Fruit fly (Drosophila melanogaster) whole organism, embryonic: ENCODE data around the gene CG11839.

ENCODE experiments used
- CG10979 ChIP-seq: fragments of 200-800 bp; sonication (Bioruptor generic); optimal IDR thresholded peaks from 2 replicates; lab custom pipeline; 2018; ENCODE audit warnings: missing biosample characterization, mild to moderate bottlenecking, missing genetic modification characterization, moderate library complexity
- CG11456 ChIP-seq: fragments of 200-800 bp; sonication (Bioruptor generic); IDR thresholded peaks from 3 replicates; pipeline ENCODE4 v1.3.6; 2022; ENCODE audit warnings: missing biosample characterization, missing genetic modification characterization
- CG11723 ChIP-seq: fragments of 200-800 bp; sonication (Bioruptor generic); optimal IDR thresholded peaks from 2 replicates; lab custom pipeline; 2017; ENCODE audit warnings: missing biosample characterization, mild to moderate bottlenecking, missing genetic modification characterization
- CG12942 ChIP-seq: fragments of 200-800 bp; sonication (Bioruptor generic); optimal IDR thresholded peaks from 3 replicates; lab custom pipeline; 2016; ENCODE audit warnings: missing biosample characterization, missing genetic modification characterization
- CG13624 ChIP-seq: fragments of 200-800 bp; sonication (Bioruptor generic); optimal IDR thresholded peaks from 2 replicates; lab custom pipeline; 2016; ENCODE audit warnings: missing biosample characterization, missing genetic modification characterization
- CG13894 ChIP-seq: fragments of 200-800 bp; sonication (Bioruptor generic); optimal IDR thresholded peaks from 3 replicates; lab custom pipeline; 2018; ENCODE audit warnings: missing biosample characterization, mild to moderate bottlenecking, missing genetic modification characterization, moderate library complexity
- CG14441 ChIP-seq: fragments of 200-800 bp; sonication (Bioruptor generic); IDR thresholded peaks from 2 replicates; pipeline ENCODE4 v1.3.6; 2022; ENCODE audit warnings: missing biosample characterization, missing genetic modification characterization
- CG14710 ChIP-seq: fragments of 200-800 bp; sonication (Bioruptor generic); optimal IDR thresholded peaks from 3 replicates; lab custom pipeline; 2019; ENCODE audit warnings: missing biosample characterization, mild to moderate bottlenecking, missing genetic modification characterization, moderate library complexity
- CG14965 ChIP-seq: fragments of 200-800 bp; sonication (Bioruptor generic); optimal IDR thresholded peaks from 2 replicates; lab custom pipeline; 2016; ENCODE audit warnings: missing biosample characterization, missing genetic modification characterization, borderline replicate concordance
- CG15011 ChIP-seq: fragments of 200-800 bp; sonication (Bioruptor generic); optimal IDR thresholded peaks from 3 replicates; lab custom pipeline; 2018; ENCODE audit warnings: missing biosample characterization, mild to moderate bottlenecking, missing genetic modification characterization
- CG17912 ChIP-seq: fragments of 200-800 bp; sonication (Bioruptor generic); optimal IDR thresholded peaks from 2 replicates; lab custom pipeline; 2018; ENCODE audit warnings: missing biosample characterization, mild to moderate bottlenecking, missing genetic modification characterization
- CG18476 ChIP-seq: fragments of 200-800 bp; sonication (Bioruptor generic); optimal IDR thresholded peaks from 2 replicates; lab custom pipeline; 2016; ENCODE audit warnings: missing biosample characterization, mild to moderate bottlenecking, missing genetic modification characterization
- CG2889 ChIP-seq: fragments of 200-800 bp; sonication (Bioruptor generic); IDR thresholded peaks from 3 replicates; pipeline ENCODE4 v1.3.6; 2022; ENCODE audit warnings: missing biosample characterization, missing genetic modification characterization
- CG31224 ChIP-seq: fragments of 200-800 bp; sonication (Bioruptor generic); IDR thresholded peaks from 2 replicates; pipeline ENCODE4 v1.3.6; 2022; ENCODE audit warnings: missing biosample characterization, missing genetic modification characterization
- CG33213 ChIP-seq: fragments of 200-800 bp; sonication (Bioruptor generic); optimal IDR thresholded peaks from 3 replicates; lab custom pipeline; 2016; ENCODE audit warnings: missing biosample characterization, missing genetic modification characterization
- CG4617 ChIP-seq: fragments of 200-800 bp; sonication (Bioruptor generic); optimal IDR thresholded peaks from 3 replicates; lab custom pipeline; 2016; ENCODE audit warnings: missing biosample characterization, missing genetic modification characterization, borderline replicate concordance
- CG7271 ChIP-seq: fragments of 200-800 bp; sonication (Bioruptor generic); optimal IDR thresholded peaks from 2 replicates; lab custom pipeline; 2018; ENCODE audit warnings: missing biosample characterization, mild to moderate bottlenecking, missing genetic modification characterization, moderate library complexity
- CG7963 ChIP-seq: fragments of 200-800 bp; sonication (Bioruptor generic); IDR thresholded peaks from 3 replicates; pipeline ENCODE4 v1.3.6; 2022; ENCODE audit warnings: missing biosample characterization, missing genetic modification characterization; ENCODE audit not compliant: partially characterized antibody
- CG8765 ChIP-seq: fragments of 200-800 bp; sonication (Bioruptor generic); IDR thresholded peaks from 2 replicates; pipeline ENCODE4 v1.3.6; 2022; ENCODE audit warnings: missing biosample characterization, missing genetic modification characterization
- Deaf1 ChIP-seq: fragments of 200-800 bp; optimal IDR thresholded peaks from 3 replicates; lab custom pipeline; 2019; ENCODE audit warnings: missing biosample characterization, mild to moderate bottlenecking, missing genetic modification characterization, moderate library complexity
- Dll ChIP-seq: fragments of 200-800 bp; sonication (Bioruptor generic); IDR thresholded peaks from 4 replicates; pipeline ENCODE4 v1.3.6; 2022; ENCODE audit warnings: missing biosample characterization, missing genetic modification characterization; ENCODE audit not compliant: partially characterized antibody
- Doc3 ChIP-seq: fragments of 200-800 bp; sonication (Bioruptor generic); IDR thresholded peaks from 3 replicates; pipeline ENCODE4 v1.3.6; 2022; ENCODE audit warnings: missing biosample characterization, missing genetic modification characterization; ENCODE audit not compliant: partially characterized antibody
- E2f2 ChIP-seq: fragments of 200-800 bp; sonication (Bioruptor generic); IDR thresholded peaks from 2 replicates; pipeline ENCODE4 v1.3.6; 2022; ENCODE audit warnings: missing biosample characterization, missing genetic modification characterization
- Ets65A ChIP-seq: fragments of 200-800 bp; sonication (Bioruptor generic); peaks from one replicate; lab custom pipeline; 2016; ENCODE audit warnings: missing biosample characterization, missing genetic modification characterization
- Hand ChIP-seq: fragments of 200-800 bp; sonication (Bioruptor generic); optimal IDR thresholded peaks from 2 replicates; lab custom pipeline; 2017; ENCODE audit warnings: mild to moderate bottlenecking, missing biosample characterization, missing genetic modification reagents, missing genetic modification characterization
- MESR4 ChIP-seq: fragments of 200-800 bp; sonication (Bioruptor generic); optimal IDR thresholded peaks from 2 replicates; lab custom pipeline; 2018; ENCODE audit warnings: missing biosample characterization, mild to moderate bottlenecking, missing genetic modification characterization, moderate library complexity
- NC2α ChIP-seq: fragments of 200-800 bp; sonication (Bioruptor generic); optimal IDR thresholded peaks from 2 replicates; lab custom pipeline; 2016; ENCODE audit warnings: missing biosample characterization, missing genetic modification characterization
- Pdp1 ChIP-seq, 2 experiments: fragments of 200-800 bp; sonication (Bioruptor generic); optimal IDR thresholded peaks; 3 replicates each; lab custom pipeline; 2016; ENCODE audit warnings: missing biosample characterization in 2 of 2, missing genetic modification characterization in 2 of 2, mild to moderate bottlenecking in 1 of 2, moderate library complexity in 1 of 2
- Ptx1 ChIP-seq: fragments of 200-800 bp; sonication (Bioruptor generic); IDR thresholded peaks from 2 replicates; pipeline ENCODE4 v1.3.6; 2022; ENCODE audit warnings: missing biosample characterization, missing genetic modification characterization
- Scr ChIP-seq: fragments of 200-800 bp; sonication (Bioruptor generic); IDR thresholded peaks from 2 replicates; pipeline ENCODE4 v1.3.6; 2022; ENCODE audit warnings: missing biosample characterization, missing genetic modification characterization; ENCODE audit not compliant: partially characterized antibody
- al ChIP-seq: fragments of 200-800 bp; sonication (Bioruptor generic); IDR thresholded peaks from 2 replicates; pipeline ENCODE4 v1.3.6; 2022; ENCODE audit warnings: missing biosample characterization, missing genetic modification characterization
- az2 ChIP-seq: fragments of 200-800 bp; sonication (Bioruptor generic); optimal IDR thresholded peaks from 3 replicates; lab custom pipeline; 2016; ENCODE audit warnings: missing biosample characterization, missing genetic modification characterization
- chm ChIP-seq: fragments of 200-800 bp; sonication (Bioruptor generic); IDR thresholded peaks from 2 replicates; pipeline ENCODE4 v1.3.6; 2022; ENCODE audit warnings: missing biosample characterization, missing genetic modification characterization
- da ChIP-seq: fragments of 200-800 bp; sonication (Bioruptor generic); optimal IDR thresholded peaks from 2 replicates; lab custom pipeline; 2016; ENCODE audit warnings: missing biosample characterization, missing genetic modification characterization
- dm ChIP-seq: fragments of 200-800 bp; sonication (Bioruptor generic); optimal IDR thresholded peaks from 3 replicates; lab custom pipeline; 2016; ENCODE audit warnings: missing biosample characterization, missing genetic modification characterization
- ems ChIP-seq: fragments of 200-800 bp; sonication (Bioruptor generic); optimal IDR thresholded peaks from 3 replicates; lab custom pipeline; 2016; ENCODE audit warnings: missing biosample characterization, missing genetic modification characterization
- eve ChIP-seq, 2 experiments: fragments of >200 bp; optimal IDR thresholded peaks; 2 replicates each; lab custom pipeline; 2017; ENCODE audit warnings: missing biosample characterization in 2 of 2, missing genetic modification characterization in 2 of 2
- eyg ChIP-seq: fragments of 200-800 bp; sonication (Bioruptor generic); optimal IDR thresholded peaks from 3 replicates; lab custom pipeline; 2016; ENCODE audit warnings: missing biosample characterization, missing genetic modification characterization
- ham ChIP-seq: fragments of 200-800 bp; sonication (Bioruptor generic); IDR thresholded peaks from 2 replicates; pipeline ENCODE4 v1.3.6; 2022; ENCODE audit warnings: missing biosample characterization, missing genetic modification characterization
- hbn ChIP-seq: fragments of 200-800 bp; sonication (Bioruptor generic); IDR thresholded peaks from 2 replicates; pipeline ENCODE4 v1.3.6; 2022; ENCODE audit warnings: missing biosample characterization, missing genetic modification characterization; ENCODE audit not compliant: partially characterized antibody
- kay ChIP-seq: fragments of 200-800 bp; sonication (Bioruptor generic); optimal IDR thresholded peaks from 2 replicates; lab custom pipeline; 2016; ENCODE audit warnings: missing biosample characterization, missing genetic modification characterization
- ken ChIP-seq: fragments of 200-800 bp; sonication (Bioruptor generic); IDR thresholded peaks from 3 replicates; pipeline ENCODE4 v1.3.6; 2022; ENCODE audit warnings: missing biosample characterization, missing genetic modification characterization
- lbe ChIP-seq: fragments of 200-800 bp; sonication (Bioruptor generic); optimal IDR thresholded peaks from 2 replicates; lab custom pipeline; 2016; ENCODE audit warnings: missing biosample characterization, mild to moderate bottlenecking, missing genetic modification characterization
- lmd ChIP-seq: fragments of 200-800 bp; sonication (Bioruptor generic); IDR thresholded peaks from 2 replicates; pipeline ENCODE4 v1.3.6; 2022; ENCODE audit warnings: missing biosample characterization, missing genetic modification characterization
- luna ChIP-seq: fragments of 200-800 bp; sonication (Bioruptor generic); optimal IDR thresholded peaks from 2 replicates; lab custom pipeline; 2016; ENCODE audit warnings: missing biosample characterization, missing genetic modification characterization
- org-1 ChIP-seq: fragments of 200-800 bp; sonication (Bioruptor generic); optimal IDR thresholded peaks from 2 replicates; lab custom pipeline; 2017; ENCODE audit warnings: missing biosample characterization, missing genetic modification characterization
- shn ChIP-seq: fragments of 200-800 bp; sonication (Bioruptor generic); optimal IDR thresholded peaks from 3 replicates; lab custom pipeline; 2016; ENCODE audit warnings: missing biosample characterization, missing genetic modification characterization
- sim ChIP-seq: fragments of 200-800 bp; sonication (Bioruptor generic); IDR thresholded peaks from 2 replicates; pipeline ENCODE4 v1.3.6; 2022; ENCODE audit warnings: missing biosample characterization, missing genetic modification characterization
- tx ChIP-seq: fragments of 200-800 bp; sonication (Bioruptor generic); optimal IDR thresholded peaks from 2 replicates; lab custom pipeline; 2016; ENCODE audit warnings: missing biosample characterization, missing genetic modification characterization
- unpg ChIP-seq: fragments of 200-800 bp; sonication (Bioruptor generic); optimal IDR thresholded peaks from 3 replicates; lab custom pipeline; 2018; ENCODE audit warnings: missing biosample characterization, mild to moderate bottlenecking, missing genetic modification characterization, moderate library complexity
- zfh2 ChIP-seq: fragments of 200-800 bp; sonication (Bioruptor generic); optimal IDR thresholded peaks from 2 replicates; lab custom pipeline; 2016; ENCODE audit warnings: missing biosample characterization, missing genetic modification characterization

The CG11839 gene

DNA sequence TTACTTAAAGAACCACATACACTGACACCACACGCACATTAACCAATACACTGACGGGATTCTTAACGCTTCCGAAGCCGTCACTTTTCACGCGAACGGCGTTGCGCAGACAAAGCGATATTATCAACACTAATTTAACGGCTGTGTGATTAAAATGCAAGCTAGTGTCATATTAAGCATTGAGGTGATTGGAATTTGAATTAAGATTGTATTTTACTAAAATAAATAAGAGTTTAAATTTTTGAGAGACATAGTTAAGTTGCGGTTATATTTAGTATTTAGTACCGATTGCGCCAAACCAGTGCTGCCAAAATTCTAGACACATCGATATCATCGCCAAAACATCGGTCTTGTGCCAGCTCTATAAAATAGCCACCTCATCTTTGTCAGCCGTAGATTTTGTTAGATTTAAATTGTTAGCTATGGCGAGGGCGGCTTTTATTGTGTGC, 30.7 kb upstream of the CG11839 start, which contains the start of the genes Ythdf and bai (continued):
- TF ChIP-seq Doc3 (GFP tag; lab: Robert Waterston, UW) (peak; percentile 60), CG11456 (0 out of 3 replicates have a peak, but pooled peaks have one; percentile 47), al (GFP tag; lab: Robert Waterston, UW) (no peak), Ets65A (GFP tag; lab: Kevin White, UChicago) (peak; percentile 93), chm (GFP tag; lab: Robert Waterston, UW) (0 out of 2 replicates have a peak, but pooled peaks have one; percentile 13), sim (no peak), org-1 (GFP tag; lab: Kevin White, UChicago) (no peak), az2 (GFP tag; lab: Kevin White, UChicago) (peak; percentile 15), CG33213 (GFP tag; lab: Kevin White, UChicago) (peak; percentile 23), lbe (GFP tag; lab: Kevin White, UChicago) (peak; percentile 34), CG14441 (GFP tag; lab: Robert Waterston, UW) (no peak), CG18476 (GFP tag; lab: Kevin White, UChicago) (peak; percentile 41), MESR4 (GFP tag; lab: Kevin White, UChicago) (peak; percentile 25), ham (GFP tag; lab: Robert Waterston, UW) (no peak), CG13894 (tag; lab: Kevin White, UChicago) (no peak), kay (GFP tag; lab: Kevin White, UChicago) (peak; percentile 19), Dll (GFP tag; lab: Robert Waterston, UW) (peak; percentile 91), CG14710 (tag; lab: Kevin White, UChicago) (peak; percentile 81), lmd (GFP tag; lab: Robert Waterston, UW) (no peak; the same call in 1 of the 2 replicates), ems (GFP tag; lab: Kevin White, UChicago) (peak; percentile 15), CG2889 (GFP tag; lab: Robert Waterston, UW) (no peak), unpg (no peak), luna (GFP tag; lab: Kevin White, UChicago) (no peak), Pdp1 (GFP tag; optimal IDR thresholded peaks at IDR 0.05; lab: Kevin White, UChicago) (peak in 1 of 2 experiments; percentile 28), CG15011 (no peak), Scr (peak; percentile 91), CG11723 (GFP tag; lab: Kevin White, UChicago) (no peak), eve (GFP tag; optimal IDR thresholded peaks at IDR 0.05; lab: Kevin White, UChicago) (no peak), shn (GFP tag; lab: Kevin White, UChicago) (peak; percentile 16), ken (GFP tag; lab: Robert Waterston, UW) (peak; percentile 52; the same call in 2 of the 3 replicates), CG13624 (GFP tag; lab: Kevin White, UChicago) (peak; percentile 65), tx (GFP tag; lab: Kevin White, UChicago) (peak; percentile 6), CG17912 (GFP tag; lab: Kevin White, UChicago) (no peak), CG10979 (tag; lab: Kevin White, UChicago) (peak; percentile 1), E2f2 (GFP tag; lab: Robert Waterston, UW) (peak; percentile 65), da (GFP tag; lab: Kevin White, UChicago) (no peak), zfh2 (GFP tag; lab: Kevin White, UChicago) (peak; percentile 69), Deaf1 (tag; lab: Kevin White, UChicago) (no peak), CG12942 (GFP tag; lab: Kevin White, UChicago) (peak; percentile 34), CG14965 (no peak), eyg (no peak), Hand (GFP tag; lab: Kevin White, UChicago) (no peak), CG31224 (GFP tag; lab: Robert Waterston, UW) (no peak), Ptx1 (GFP tag; lab: Robert Waterston, UW) (no peak), hbn (GFP tag; lab: Robert Waterston, UW) (peak; percentile 81), NC2α (GFP tag; lab: Kevin White, UChicago) (no peak), CG7271 (tag; lab: Kevin White, UChicago) (no peak), CG4617 (peak; percentile 78), CG8765 (GFP tag; lab: Robert Waterston, UW) (no peak), CG7963 (GFP tag; lab: Robert Waterston, UW) (peak; percentile 55; the same call in 1 of the 3 replicates), dm (GFP tag; lab: Kevin White, UChicago) (peak; percentile 28)
